Fruit fly (Drosophila melanogaster) whole organism, embryonic: Measurements from ENCODE around the gene Tet.

Experiments
- Awh ChIP-seq: fragments of 200-800 bp; sonication (Bioruptor generic); IDR thresholded peaks from 2 replicates; pipeline ENCODE4, ENCODE4 v1.3.6; 2022; ENCODE audit warnings: missing biosample characterization, missing genetic modification characterization
- BEAF-32 ChIP-seq: fragments of 200-800 bp; sonication (Bioruptor generic); optimal IDR thresholded peaks from 3 replicates; lab custom pipeline; 2017; ENCODE audit warnings: missing biosample characterization, missing genetic modification characterization, mild to moderate bottlenecking, moderate library complexity, missing genetic modification reagents
- Bdp1 ChIP-seq: fragments of 200-800 bp; sonication (Bioruptor generic); optimal IDR thresholded peaks from 3 replicates; lab custom pipeline; 2016; ENCODE audit warnings: missing biosample characterization, missing genetic modification characterization
- CG10274 ChIP-seq: fragments of 200-800 bp; sonication (Bioruptor generic); optimal IDR thresholded peaks from 3 replicates; lab custom pipeline; 2017; ENCODE audit warnings: missing biosample characterization, mild to moderate bottlenecking, missing genetic modification characterization
- CG11695 ChIP-seq: fragments of 200-800 bp; sonication (Bioruptor generic); IDR thresholded peaks from 3 replicates; pipeline ENCODE4 v1.3.6; 2022; ENCODE audit warnings: missing biosample characterization, missing genetic modification characterization
- CG11723 ChIP-seq: fragments of 200-800 bp; sonication (Bioruptor generic); optimal IDR thresholded peaks from 2 replicates; lab custom pipeline; 2017; ENCODE audit warnings: missing biosample characterization, mild to moderate bottlenecking, missing genetic modification characterization
- CG12071 ChIP-seq: fragments of 200-800 bp; sonication (Bioruptor generic); optimal IDR thresholded peaks from 3 replicates; lab custom pipeline; 2018; ENCODE audit warnings: missing biosample characterization, mild to moderate bottlenecking, missing genetic modification characterization
- CG12942 ChIP-seq: fragments of 200-800 bp; sonication (Bioruptor generic); optimal IDR thresholded peaks from 3 replicates; lab custom pipeline; 2016; ENCODE audit warnings: missing biosample characterization, missing genetic modification characterization
- CG15696 ChIP-seq: fragments of 200-800 bp; sonication (Bioruptor generic); optimal IDR thresholded peaks from 2 replicates; lab custom pipeline; 2019; ENCODE audit warnings: missing biosample characterization, mild to moderate bottlenecking, missing genetic modification characterization, moderate library complexity
- CG17186 ChIP-seq: fragments of 200-800 bp; sonication (Bioruptor generic); optimal IDR thresholded peaks from 3 replicates; lab custom pipeline; 2017; ENCODE audit warnings: missing biosample characterization, missing genetic modification reagents, missing genetic modification characterization
- CG17568 ChIP-seq: fragments of 200-800 bp; sonication (Bioruptor generic); optimal IDR thresholded peaks from 2 replicates; lab custom pipeline; 2018; ENCODE audit warnings: missing biosample characterization, mild to moderate bottlenecking, missing genetic modification characterization, moderate library complexity
- CG17829 ChIP-seq: fragments of 200-800 bp; optimal IDR thresholded peaks from 2 replicates; lab custom pipeline; 2019; ENCODE audit warnings: missing biosample characterization, mild to moderate bottlenecking, missing genetic modification characterization, moderate library complexity
- CG2202 ChIP-seq: fragments of 200-800 bp; sonication (Bioruptor generic); optimal IDR thresholded peaks from 2 replicates; lab custom pipeline; 2018; ENCODE audit warnings: missing biosample characterization, mild to moderate bottlenecking, missing genetic modification characterization
- CG3065 ChIP-seq: fragments of 200-800 bp; sonication (Bioruptor generic); optimal IDR thresholded peaks from 2 replicates; lab custom pipeline; 2016; ENCODE audit warnings: missing biosample characterization, missing genetic modification characterization
- CG31365 ChIP-seq: fragments of 200-800 bp; sonication (Bioruptor generic); optimal IDR thresholded peaks from 2 replicates; lab custom pipeline; 2018; ENCODE audit warnings: missing biosample characterization, mild to moderate bottlenecking, missing genetic modification characterization
- CG32767 ChIP-seq: fragments of 200-800 bp; sonication (Bioruptor generic); IDR thresholded peaks from 2 replicates; pipeline ENCODE4 v1.3.6; 2022; ENCODE audit warnings: missing biosample characterization, missing genetic modification characterization
- CG3407 ChIP-seq: fragments of 200-800 bp; sonication (Bioruptor generic); optimal IDR thresholded peaks from 2 replicates; lab custom pipeline; 2018; ENCODE audit warnings: missing biosample characterization, mild to moderate bottlenecking, missing genetic modification characterization
- CG4328 ChIP-seq: fragments of 200-800 bp; sonication (Bioruptor generic); optimal IDR thresholded peaks from 3 replicates; lab custom pipeline; 2017; ENCODE audit warnings: missing biosample characterization, missing genetic modification reagents, missing genetic modification characterization
- CG4617 ChIP-seq: fragments of 200-800 bp; sonication (Bioruptor generic); optimal IDR thresholded peaks from 3 replicates; lab custom pipeline; 2016; ENCODE audit warnings: missing biosample characterization, missing genetic modification characterization, borderline replicate concordance
- CG7357 ChIP-seq: fragments of 200-800 bp; sonication (Bioruptor generic); IDR thresholded peaks from 3 replicates; pipeline ENCODE4 v1.3.6; 2022; ENCODE audit warnings: missing biosample characterization, missing genetic modification characterization
- CG8290 ChIP-seq, 3 experiments: fragments of 200-800 bp; sonication (Bioruptor generic); optimal IDR thresholded peaks; 2 replicates each; lab custom pipeline; 2016 to 2019; ENCODE audit warnings: missing biosample characterization in 3 of 3, missing genetic modification characterization in 3 of 3, mild to moderate bottlenecking in 2 of 3, moderate library complexity in 1 of 3
- CG9932 ChIP-seq: fragments of 200-800 bp; sonication (Bioruptor generic); IDR thresholded peaks from 2 replicates; pipeline ENCODE4 v1.3.6; 2022; ENCODE audit warnings: missing biosample characterization, missing genetic modification characterization
- CHES-1-like ChIP-seq: fragments of 200-800 bp; sonication (Bioruptor generic); optimal IDR thresholded peaks from 2 replicates; lab custom pipeline; 2016; ENCODE audit warnings: missing biosample characterization, missing genetic modification characterization
- Dek ChIP-seq: fragments of 200-800 bp; sonication (Bioruptor generic); optimal IDR thresholded peaks from 3 replicates; lab custom pipeline; 2019; ENCODE audit warnings: missing biosample characterization, mild to moderate bottlenecking, missing genetic modification characterization, moderate library complexity
- Fer3 ChIP-seq: fragments of 200-800 bp; sonication (Bioruptor generic); optimal IDR thresholded peaks from 2 replicates; lab custom pipeline; 2018; ENCODE audit warnings: missing biosample characterization, mild to moderate bottlenecking, missing genetic modification characterization, moderate library complexity
- Gug ChIP-seq: fragments of 200-800 bp; sonication (Bioruptor generic); IDR thresholded peaks from 4 replicates; pipeline ENCODE4 v1.3.6; 2022; ENCODE audit warnings: missing biosample characterization, missing genetic modification characterization
- Lim3 ChIP-seq: fragments of 200-800 bp; sonication (Bioruptor generic); IDR thresholded peaks from 2 replicates; pipeline ENCODE4 v1.3.6; 2022; ENCODE audit warnings: missing biosample characterization, missing genetic modification characterization
- Six4 ChIP-seq: fragments of 200-800 bp; sonication (Bioruptor generic); optimal IDR thresholded peaks from 2 replicates; lab custom pipeline; 2016; ENCODE audit warnings: missing biosample characterization, missing genetic modification characterization
- TFAM ChIP-seq: fragments of 200-800 bp; sonication (Bioruptor generic); optimal IDR thresholded peaks from 2 replicates; lab custom pipeline; 2017; ENCODE audit warnings: missing biosample characterization, missing genetic modification characterization, inconsistent platforms
- Tbp ChIP-seq: fragments of >200 bp; optimal IDR thresholded peaks from 2 replicates; lab custom pipeline; 2018; ENCODE audit warnings: missing biosample characterization, missing genetic modification characterization
- ab ChIP-seq: fragments of 200-800 bp; sonication (Bioruptor generic); optimal IDR thresholded peaks from 2 replicates; lab custom pipeline; 2016; ENCODE audit warnings: missing biosample characterization, missing genetic modification characterization
- bsh ChIP-seq, 2 experiments: fragments of 200-800 bp; sonication (Bioruptor generic); optimal IDR thresholded peaks; 2 replicates each; lab custom pipeline; 2017 to 2018; ENCODE audit warnings: mild to moderate bottlenecking in 2 of 2, missing biosample characterization in 2 of 2, missing genetic modification characterization in 2 of 2, moderate library complexity in 1 of 2
- cato ChIP-seq: fragments of 200-800 bp; sonication (Bioruptor generic); optimal IDR thresholded peaks from 2 replicates; lab custom pipeline; 2016; ENCODE audit warnings: missing biosample characterization, missing genetic modification characterization, borderline replicate concordance
- ci ChIP-seq: fragments of 200-800 bp; sonication (Bioruptor generic); IDR thresholded peaks from 3 replicates; pipeline ENCODE4 v1.3.6; 2022; ENCODE audit warnings: missing biosample characterization, missing genetic modification characterization
- eve ChIP-seq, 2 experiments: fragments of >200 bp; optimal IDR thresholded peaks; 2 replicates each; lab custom pipeline; 2017; ENCODE audit warnings: missing biosample characterization in 2 of 2, missing genetic modification characterization in 2 of 2
- gce ChIP-seq: fragments of 200-800 bp; sonication (Bioruptor generic); IDR thresholded peaks from 3 replicates; pipeline ENCODE4 v1.3.6; 2022; ENCODE audit warnings: missing biosample characterization, missing genetic modification characterization
- jing ChIP-seq: fragments of 200-800 bp; sonication (Bioruptor generic); optimal IDR thresholded peaks from 2 replicates; lab custom pipeline; 2018; ENCODE audit warnings: missing biosample characterization, mild to moderate bottlenecking, missing genetic modification characterization
- kah ChIP-seq: fragments of 200-800 bp; sonication (Bioruptor generic); optimal IDR thresholded peaks from 2 replicates; lab custom pipeline; 2018; ENCODE audit warnings: missing biosample characterization, mild to moderate bottlenecking, missing genetic modification characterization
- klu ChIP-seq: fragments of 200-800 bp; sonication (Bioruptor generic); IDR thresholded peaks from 2 replicates; pipeline ENCODE4 v1.3.6; 2022; ENCODE audit warnings: missing biosample characterization, missing genetic modification characterization
- nom ChIP-seq: fragments of 200-800 bp; sonication (Bioruptor generic); optimal IDR thresholded peaks from 2 replicates; lab custom pipeline; 2017; ENCODE audit warnings: missing biosample characterization, missing genetic modification characterization, mild to moderate bottlenecking, moderate library complexity, missing genetic modification reagents
- otp ChIP-seq: fragments of 200-800 bp; sonication (Bioruptor generic); IDR thresholded peaks from 3 replicates; pipeline ENCODE4, ENCODE4 v1.3.6; 2022; ENCODE audit warnings: missing biosample characterization, missing genetic modification characterization
- p53 ChIP-seq: fragments of 200-800 bp; sonication (Bioruptor generic); optimal IDR thresholded peaks from 2 replicates; lab custom pipeline; 2016; ENCODE audit warnings: missing biosample characterization, missing genetic modification characterization
- ranshi ChIP-seq: fragments of 200-800 bp; sonication (Bioruptor generic); IDR thresholded peaks from 2 replicates; pipeline ENCODE4 v1.3.6; 2022; ENCODE audit warnings: missing biosample characterization, missing genetic modification characterization
- scrt ChIP-seq: fragments of 200-800 bp; sonication (Bioruptor generic); optimal IDR thresholded peaks from 2 replicates; lab custom pipeline; 2018; ENCODE audit warnings: missing biosample characterization, mild to moderate bottlenecking, missing genetic modification characterization, moderate library complexity
- shn ChIP-seq: fragments of 200-800 bp; sonication (Bioruptor generic); optimal IDR thresholded peaks from 3 replicates; lab custom pipeline; 2016; ENCODE audit warnings: missing biosample characterization, missing genetic modification characterization
- sob ChIP-seq: fragments of 200-800 bp; sonication (Bioruptor generic); IDR thresholded peaks from 2 replicates; pipeline ENCODE4 v1.3.6; 2022; ENCODE audit warnings: missing biosample characterization, missing genetic modification characterization
- vnd ChIP-seq: fragments of 200-800 bp; sonication (Bioruptor generic); IDR thresholded peaks from 3 replicates; pipeline ENCODE4 v1.3.6; 2022; ENCODE audit warnings: missing biosample characterization, missing genetic modification characterization; ENCODE audit not compliant: partially characterized antibody
- wor ChIP-seq: fragments of 200-800 bp; sonication (Bioruptor generic); IDR thresholded peaks from 2 replicates; pipeline ENCODE4 v1.3.6; 2022; ENCODE audit warnings: missing biosample characterization, missing genetic modification characterization
- z ChIP-seq: fragments of 200-800 bp; sonication (Bioruptor generic); IDR thresholded peaks from 3 replicates; pipeline ENCODE4 v1.3.6; 2022; ENCODE audit warnings: missing biosample characterization, missing genetic modification characterization
- zf30C ChIP-seq: fragments of 200-800 bp; sonication (Bioruptor generic); optimal IDR thresholded peaks from 3 replicates; lab custom pipeline; 2018; ENCODE audit warnings: missing biosample characterization, mild to moderate bottlenecking, missing genetic modification characterization
- zfh2 ChIP-seq: fragments of 200-800 bp; sonication (Bioruptor generic); optimal IDR thresholded peaks from 2 replicates; lab custom pipeline; 2016; ENCODE audit warnings: missing biosample characterization, missing genetic modification characterization

Gene Tet

dm6 chr3L:2851771-2852170 is 27.2 kb downstream of the Tet start (continued):
- TF ChIP-seq Tbp (GFP tag; lab: Kevin White, UChicago) = no peak
- peak in 1 of 2 experiments; percentile 41 for TF ChIP-seq bsh (GFP tag; optimal IDR thresholded peaks at IDR 0.05; lab: Kevin White, UChicago)
- no peak for TF ChIP-seq gce (GFP tag; lab: Robert Waterston, UW)
- no peak for TF ChIP-seq TFAM (GFP tag; lab: Kevin White, UChicago)
- peak; percentile 75 for TF ChIP-seq CG15696 (tag; lab: Kevin White, UChicago)
- TF ChIP-seq Fer3 (tag; lab: Kevin White, UChicago) = no peak
- no peak; the same call in 2 of the 3 replicates for TF ChIP-seq CG7357 (GFP tag; lab: Robert Waterston, UW)
- TF ChIP-seq Bdp1 (GFP tag; lab: Kevin White, UChicago) = peak; percentile 57
- TF ChIP-seq CG4328 = no peak
- peak; percentile 82 for TF ChIP-seq ci
- no peak for TF ChIP-seq nom (GFP tag; lab: Kevin White, UChicago)
- TF ChIP-seq Awh (GFP tag; lab: Robert Waterston, UW) = no peak
- TF ChIP-seq Six4 = no peak
- no peak for TF ChIP-seq Lim3
- TF ChIP-seq CG12071 (GFP tag; lab: Kevin White, UChicago) = no peak
- TF ChIP-seq cato (GFP tag; lab: Kevin White, UChicago) = peak; percentile 52
- peak; percentile 57 for TF ChIP-seq CG31365 (tag; lab: Kevin White, UChicago)
- TF ChIP-seq zfh2 (GFP tag; lab: Kevin White, UChicago) = peak; percentile 60
- TF ChIP-seq CG11695 (GFP tag; lab: Robert Waterston, UW) = no peak
- peak; percentile 59 for TF ChIP-seq BEAF-32 (GFP tag; lab: Kevin White, UChicago)
- TF ChIP-seq CG2202 (tag; lab: Kevin White, UChicago) = no peak
- TF ChIP-seq klu = peak; percentile 16; the same call in 1 of the 2 replicates
- peak; percentile 60 for TF ChIP-seq CHES-1-like (GFP tag; lab: Kevin White, UChicago)
- TF ChIP-seq sob (GFP tag; lab: Robert Waterston, UW) = peak; percentile 68; the same call in 1 of the 2 replicates
- peak; percentile 73 for TF ChIP-seq CG17829
- TF ChIP-seq kah (GFP tag; lab: Kevin White, UChicago) = no peak
- TF ChIP-seq ranshi = peak; percentile 57; the same call in 1 of the 2 replicates
- no peak for TF ChIP-seq jing (GFP tag; lab: Kevin White, UChicago)
- no peak for TF ChIP-seq CG3407 (GFP tag; lab: Kevin White, UChicago)
- TF ChIP-seq scrt (GFP tag; lab: Kevin White, UChicago) = peak; percentile 18
- TF ChIP-seq CG32767 (GFP tag; lab: Robert Waterston, UW) = peak; percentile 72
- TF ChIP-seq p53 (GFP tag; lab: Kevin White, UChicago) = peak; percentile 48
- TF ChIP-seq CG11723 (GFP tag; lab: Kevin White, UChicago) = no peak
- peak; percentile 57; the same call in 2 of the 4 replicates for TF ChIP-seq Gug
- TF ChIP-seq wor (GFP tag; lab: Robert Waterston, UW) = no peak
- 0 out of 3 replicates have a peak, but pooled peaks have one; percentile 18 for TF ChIP-seq otp (GFP tag; lab: Robert Waterston, UW)
- peak; percentile 55 for TF ChIP-seq CG12942 (GFP tag; lab: Kevin White, UChicago)
- peak; percentile 58 for TF ChIP-seq Dek (tag; lab: Kevin White, UChicago)
- TF ChIP-seq vnd (GFP tag; lab: Robert Waterston, UW) = no peak; the same call in 2 of the 3 replicates
- no peak for TF ChIP-seq CG17568
- TF ChIP-seq shn (GFP tag; lab: Kevin White, UChicago) = peak; percentile 61
- TF ChIP-seq CG10274 (GFP tag; lab: Kevin White, UChicago) = no peak
- TF ChIP-seq CG3065 (GFP tag; lab: Kevin White, UChicago) = peak; percentile 32
- no peak for TF ChIP-seq CG17186
- no peak for TF ChIP-seq z (GFP tag; lab: Robert Waterston, UW)
- peak; percentile 83 for TF ChIP-seq CG9932
- no peak for TF ChIP-seq zf30C
- TF ChIP-seq ab (GFP tag; lab: Kevin White, UChicago) = peak; percentile 19
- no peak for TF ChIP-seq eve (GFP tag; optimal IDR thresholded peaks at IDR 0.05; lab: Kevin White, UChicago)
- TF ChIP-seq CG8290 (GFP tag; optimal IDR thresholded peaks at IDR 0.05; lab: Kevin White, UChicago) = peak; percentile 75
- peak in 1 of 2 experiments; percentile 82 for TF ChIP-seq CG8290 (tag; optimal IDR thresholded peaks at IDR 0.05; lab: Kevin White, UChicago)
- TF ChIP-seq CG4617 = peak; percentile 33
